Worm (Caenorhabditis elegans): ENCODE measurements around the gene ctsa-2.
A peak's percentile ranks its signal among the peaks of the same experiment; 100 is the strongest.

ctsa-2 gene

ce11 chrX:6435812-6436211 is 5.4 kb upstream of the ctsa-2 start:
- no peak for TF ChIP-seq unc-3 (GFP tag; conservative IDR thresholded peaks at IDR 0.05)
- no peak for TF ChIP-seq unc-3 (tag; optimal IDR thresholded peaks at IDR 0.05)

ce11 chrX:6433688-6434087 is 3.3 kb upstream of the ctsa-2 start, which contains the start of gene K10C2.2:
K10C2.2 (minus strand) TSS chrX:6433788.
- TF ChIP-seq lin-11 (tag; optimal IDR thresholded peaks at IDR 0.05) (no peak), fkh-10 (GFP tag; optimal IDR thresholded peaks at IDR 0.05) (no peak), npax-4 (tag; optimal IDR thresholded peaks at IDR 0.05) (no peak), pros-1 (tag; optimal IDR thresholded peaks at IDR 0.05) (no peak), T23F11.4 (GFP tag; optimal IDR thresholded peaks at IDR 0.05) (no peak), unc-3 (GFP tag; conservative IDR thresholded peaks at IDR 0.05) (no peak), unc-3 (tag; optimal IDR thresholded peaks at IDR 0.05) (no peak), unc-55 (GFP tag; optimal IDR thresholded peaks at IDR 0.05) (no peak), nhr-232 (tag; optimal IDR thresholded peaks at IDR 0.05) (no peak), pag-3 (tag; optimal IDR thresholded peaks at IDR 0.05; ENCODE audit: borderline replicate concordance) (no peak), elt-2 (tag; optimal IDR thresholded peaks at IDR 0.05) (no peak), F13H6.1 (tag; optimal IDR thresholded peaks at IDR 0.05) (no peak), ztf-16 (tag; optimal IDR thresholded peaks at IDR 0.05) (no peak), mec-3 (tag; optimal IDR thresholded peaks at IDR 0.05; ENCODE audit: borderline replicate concordance) (no peak), ama-1 (optimal IDR thresholded peaks at IDR 0.05) (no peak), K09A11.1 (tag; optimal IDR thresholded peaks at IDR 0.05; ENCODE audit: insufficient read depth) (no peak), pax-1 (tag; optimal IDR thresholded peaks at IDR 0.05) (no peak), syd-9 (tag; optimal IDR thresholded peaks at IDR 0.05) (no peak)

- no peak for TF ChIP-seq sox-2 (GFP tag; IDR thresholded peaks at IDR 0.05)
- TF ChIP-seq hlh-6 (tag; optimal IDR thresholded peaks at IDR 0.05) = no peak
- no peak for TF ChIP-seq T23F11.4 (GFP tag; optimal IDR thresholded peaks at IDR 0.05)
- TF ChIP-seq ceh-30 (tag; optimal IDR thresholded peaks at IDR 0.05) = no peak
- TF ChIP-seq elt-2 (tag; optimal IDR thresholded peaks at IDR 0.05) = no peak
- TF ChIP-seq ceh-9 (tag; optimal IDR thresholded peaks at IDR 0.05) = no peak
- no peak for TF ChIP-seq zip-5 (tag; optimal IDR thresholded peaks at IDR 0.05)
- no peak for TF ChIP-seq ceh-18 (tag; optimal IDR thresholded peaks at IDR 0.05)
- no peak for TF ChIP-seq fax-1 (tag; optimal IDR thresholded peaks at IDR 0.05)
Measured at ce11 chrX:6429552-6429951, 858 bp downstream of the ctsa-2 start.

ce11 chrX:6427147-6427546 is 3.3 kb downstream of the ctsa-2 start:
- no peak for TF ChIP-seq syd-9 (tag; optimal IDR thresholded peaks at IDR 0.05)
- no peak for TF ChIP-seq madf-2 (tag; optimal IDR thresholded peaks at IDR 0.05)
- TF ChIP-seq npax-4 (tag; optimal IDR thresholded peaks at IDR 0.05) = no peak
- TF ChIP-seq dve-1 (tag; optimal IDR thresholded peaks at IDR 0.05) = no peak
- no peak for TF ChIP-seq C08G9.2 (tag; optimal IDR thresholded peaks at IDR 0.05)
- no peak for TF ChIP-seq ceh-2 (tag; optimal IDR thresholded peaks at IDR 0.05)

ce11 chrX:6420681-6421080 is 9.7 kb downstream of the ctsa-2 start, which contains the start of gene K10C2.12:
K10C2.12 (minus strand) TSS chrX:6420781.
- no peak for TF ChIP-seq zip-5 (tag; optimal IDR thresholded peaks at IDR 0.05)
- no peak for TF ChIP-seq fkh-6 (tag; optimal IDR thresholded peaks at IDR 0.05)
- no peak for TF ChIP-seq nhr-232 (tag; optimal IDR thresholded peaks at IDR 0.05)
- no peak for TF ChIP-seq ceh-2 (tag; optimal IDR thresholded peaks at IDR 0.05)
- TF ChIP-seq odd-2 (tag; optimal IDR thresholded peaks at IDR 0.05) = no peak
- TF ChIP-seq mec-3 (tag; optimal IDR thresholded peaks at IDR 0.05; ENCODE audit: borderline replicate concordance) = no peak
- TF ChIP-seq ceh-34 (tag; optimal IDR thresholded peaks at IDR 0.05) = no peak
- no peak for TF ChIP-seq npax-4 (tag; optimal IDR thresholded peaks at IDR 0.05)

- TF ChIP-seq ceh-2 (tag; optimal IDR thresholded peaks at IDR 0.05) (no peak), unc-42 (tag; optimal IDR thresholded peaks at IDR 0.05) (peak; percentile 81), ceh-9 (tag; optimal IDR thresholded peaks at IDR 0.05) (no peak)
Measured at ce11 chrX:6419113-6419512, 11.3 kb downstream of the ctsa-2 start.
